Worm (Caenorhabditis elegans) whole organism, young adult: ENCODE results near the gene ttr-40.

ENCODE experiments used
- B0019.2 ChIP-seq: fragments of 200-800 bp; sonication (Bioruptor generic); conservative IDR thresholded peaks from 2 replicates; pipeline ENCODE4 v1.3.6; 2022; ENCODE audit warnings: missing genetic modification reagents, missing genetic modification characterization, missing compliant biosample characterization
- F49E8.2 ChIP-seq: sonication (generic microtip); optimal IDR thresholded peaks from 3 replicates; lab custom pipeline; 2017; ENCODE audit warnings: missing genetic modification characterization, mild to moderate bottlenecking, missing compliant biosample characterization, antibody characterized with exemption, moderate library complexity; ENCODE audit not compliant: insufficient read depth
- F52B5.7 ChIP-seq: sonication (generic microtip); optimal IDR thresholded peaks from 2 replicates; lab custom pipeline; 2016; ENCODE audit warnings: mild to moderate bottlenecking, missing genetic modification characterization, missing compliant biosample characterization
- F55B11.4 ChIP-seq: sonication (generic microtip); optimal IDR thresholded peaks from 2 replicates; lab custom pipeline; 2016; ENCODE audit warnings: missing compliant biosample characterization, missing genetic modification characterization, borderline replicate concordance; ENCODE audit not compliant: insufficient read depth
- Y53F4B.3 ChIP-seq: fragments of 200-800 bp; sonication (Bioruptor generic); IDR thresholded peaks from 2 replicates; pipeline ENCODE4 v1.3.6; 2022; ENCODE audit warnings: missing genetic modification reagents, missing genetic modification characterization, missing compliant biosample characterization
- Y95B8A.8 ChIP-seq: fragments of 200-800 bp; sonication (Bioruptor generic); IDR thresholded peaks from 2 replicates; pipeline ENCODE4 v1.3.6; 2022; ENCODE audit warnings: missing genetic modification reagents, missing genetic modification characterization, missing compliant biosample characterization
- attf-3 ChIP-seq: fragments of 200-800 bp; sonication (Bioruptor generic); conservative IDR thresholded peaks from 2 replicates; pipeline ENCODE4 v1.3.6; 2022; ENCODE audit warnings: missing genetic modification reagents, missing genetic modification characterization, missing compliant biosample characterization
- attf-5 ChIP-seq: fragments of 200-800 bp; sonication (Bioruptor generic); optimal IDR thresholded peaks from 2 replicates; lab custom pipeline; 2018; ENCODE audit warnings: mild to moderate bottlenecking, missing genetic modification characterization, missing compliant biosample characterization
- cebp-1 ChIP-seq, 2 experiments: fragments of 200-800 bp in 1 of 2; sonication (Bioruptor generic) in 1 of 2; sonication (generic microtip) in 1 of 2; IDR thresholded peaks in 1 of 2; optimal IDR thresholded peaks in 1 of 2; 2 replicates each; pipeline versions ENCODE4 v1.3.6 to Lab custom; 2017 to 2022; ENCODE audit warnings: missing compliant biosample characterization in 2 of 2, missing genetic modification characterization in 2 of 2, mild to moderate bottlenecking in 1 of 2, missing genetic modification reagents in 1 of 2, moderate library complexity in 1 of 2
- ceh-58 ChIP-seq: fragments of 200-800 bp; sonication (Bioruptor generic); IDR thresholded peaks from 2 replicates; pipeline ENCODE4 v1.3.6; 2022; ENCODE audit warnings: missing genetic modification characterization, missing compliant biosample characterization
- ceh-91 ChIP-seq: fragments of 200-800 bp; sonication (Bioruptor generic); IDR thresholded peaks from 2 replicates; pipeline ENCODE4 v1.3.6; 2022; ENCODE audit warnings: missing genetic modification reagents, missing genetic modification characterization, missing compliant biosample characterization
- dpl-1 ChIP-seq: fragments of 150-350 bp; optimal IDR thresholded peaks from 2 replicates; lab custom pipeline; 2014; ENCODE audit warnings: missing biosample characterization, missing genetic modification reagents, missing genetic modification characterization
- efl-1 ChIP-seq: fragments of 150-350 bp; optimal IDR thresholded peaks from 2 replicates; lab custom pipeline; 2014; ENCODE audit warnings: missing biosample characterization, missing genetic modification reagents, missing genetic modification characterization
- egl-44 ChIP-seq: fragments of 200-800 bp; sonication (Bioruptor generic); IDR thresholded peaks from 2 replicates; pipeline ENCODE4 v1.3.6; 2022; ENCODE audit warnings: missing genetic modification reagents, missing genetic modification characterization, missing compliant biosample characterization
- ekl-4 ChIP-seq: fragments of 200-800 bp; sonication (Bioruptor generic); IDR thresholded peaks from 2 replicates; pipeline ENCODE4 v1.3.6; 2022; ENCODE audit warnings: missing genetic modification reagents, missing genetic modification characterization, missing compliant biosample characterization
- fkh-3 ChIP-seq: sonication (generic microtip); optimal IDR thresholded peaks from 2 replicates; lab custom pipeline; 2016; ENCODE audit warnings: mild to moderate bottlenecking, missing genetic modification characterization, missing compliant biosample characterization
- him-1 ChIP-seq: sonication (generic microtip); optimal IDR thresholded peaks from 2 replicates; lab custom pipeline; 2016; ENCODE audit warnings: missing genotype, missing genetic modification reagents, missing genetic modification characterization, missing compliant biosample characterization
- hrde-1 ChIP-seq: sonication (generic microtip); optimal IDR thresholded peaks from 2 replicates; lab custom pipeline; 2016; ENCODE audit warnings: missing genetic modification characterization, mild to moderate bottlenecking, missing compliant biosample characterization, moderate library complexity, missing genotype, missing genetic modification reagents, borderline replicate concordance
- hsf-1 ChIP-seq: fragments of 200-800 bp; sonication (Bioruptor generic); IDR thresholded peaks from 2 replicates; pipeline ENCODE4 v1.3.6; 2022; ENCODE audit warnings: missing genetic modification reagents, missing genetic modification characterization, missing compliant biosample characterization
- lin-35 ChIP-seq, 3 experiments: fragments of 150-350 bp in 2 of 3; sonication (generic microtip) in 1 of 3; optimal IDR thresholded peaks; 2 replicates each; lab custom pipeline; 2014 to 2018; ENCODE audit warnings: missing biosample characterization in 3 of 3, missing genetic modification characterization in 3 of 3, missing genetic modification reagents in 3 of 3
- lin-54 ChIP-seq: fragments of 200-800 bp; sonication (Bioruptor generic); optimal IDR thresholded peaks from 2 replicates; lab custom pipeline; 2018; ENCODE audit warnings: mild to moderate bottlenecking, missing genetic modification characterization, missing compliant biosample characterization
- lsl-1 ChIP-seq: fragments of 200-800 bp; sonication (Bioruptor generic); optimal IDR thresholded peaks from 2 replicates; lab custom pipeline; 2018; ENCODE audit warnings: mild to moderate bottlenecking, missing genetic modification characterization, moderate library complexity, missing compliant biosample characterization
- mes-4 ChIP-seq: sonication (generic microtip); optimal IDR thresholded peaks from 2 replicates; lab custom pipeline; 2016; ENCODE audit warnings: missing genotype, missing genetic modification characterization, missing compliant biosample characterization
- nfya-1 ChIP-seq: sonication (generic microtip); optimal IDR thresholded peaks from 2 replicates; lab custom pipeline; 2017; ENCODE audit warnings: antibody characterized with exemption, missing compliant biosample characterization, missing genetic modification characterization, borderline replicate concordance; ENCODE audit not compliant: insufficient read depth
- nhr-179 ChIP-seq: sonication (generic microtip); optimal IDR thresholded peaks from 2 replicates; lab custom pipeline; 2016; ENCODE audit warnings: mild to moderate bottlenecking, missing genetic modification characterization, missing compliant biosample characterization
- nhr-80 ChIP-seq: sonication (generic microtip); optimal IDR thresholded peaks from 2 replicates; lab custom pipeline; 2016; ENCODE audit warnings: missing genetic modification characterization, missing compliant biosample characterization
- pbrm-1 ChIP-seq: fragments of 200-800 bp; sonication (Bioruptor generic); IDR thresholded peaks from 2 replicates; pipeline ENCODE4 v1.3.6; 2022; ENCODE audit warnings: missing genetic modification reagents, missing genetic modification characterization, missing compliant biosample characterization
- rcor-1 ChIP-seq: fragments of 200-800 bp; sonication (Bioruptor generic); IDR thresholded peaks from 2 replicates; pipeline ENCODE4 v1.3.6; 2022; ENCODE audit warnings: missing genetic modification reagents, missing genetic modification characterization, missing compliant biosample characterization
- rec-8 ChIP-seq, 2 experiments: sonication (generic microtip); optimal IDR thresholded peaks; 2 replicates each; lab custom pipeline; 2016; ENCODE audit warnings: mild to moderate bottlenecking in 2 of 2, missing genetic modification characterization in 2 of 2, missing genetic modification reagents in 2 of 2, missing genotype in 2 of 2, missing biosample characterization in 1 of 2, missing compliant biosample characterization in 1 of 2, moderate library complexity in 1 of 2
- rpc-1 ChIP-seq, 2 experiments: fragments of 150-350 bp in 1 of 2; sonication (generic microtip) in 1 of 2; optimal IDR thresholded peaks; 2 replicates each; lab custom pipeline; 2014 to 2018; ENCODE audit warnings: missing biosample characterization in 1 of 2, missing genetic modification characterization in 1 of 2, missing genetic modification reagents in 1 of 2, missing genotype in 1 of 2
- ztf-18 ChIP-seq: sonication (generic microtip); optimal IDR thresholded peaks from 2 replicates; lab custom pipeline; 2016; ENCODE audit warnings: missing genotype, mild to moderate bottlenecking, missing genetic modification characterization, missing compliant biosample characterization
- ztf-26 ChIP-seq: sonication (generic microtip); optimal IDR thresholded peaks from 2 replicates; lab custom pipeline; 2017; ENCODE audit warnings: missing genetic modification characterization, missing compliant biosample characterization

The ttr-40 gene

ce11 chrV:9359674-9360073 lies 4.4 kb upstream of the ttr-40 start, which contains the start of gene gpa-3:
Gene gpa-3 (minus strand): TSS chrV:9359774.
- TF ChIP-seq hrde-1 (tag; lab: Kevin White, UChicago) (no peak), mes-4 (tag; lab: Kevin White, UChicago) (no peak), ceh-91 (no peak), nhr-179 (no peak), pbrm-1 (GFP tag; lab: Robert Waterston, UW) (no peak), fkh-3 (tag; lab: Kevin White, UChicago) (no peak), Y53F4B.3 (GFP tag; lab: Robert Waterston, UW) (no peak), rec-8 (tag; optimal IDR thresholded peaks at IDR 0.05; lab: Kevin White, UChicago) (no peak), ceh-58 (GFP tag; lab: Robert Waterston, UW) (no peak)
- TF ChIP-seq, all 124 proteins: peak for 0

ce11 chrV:9356345-9356744 lies 1.1 kb upstream of the ttr-40 start, which contains the start of gene ttr-49:
Gene ttr-49 (minus strand): TSS chrV:9356515.
- TF ChIP-seq attf-5 (GFP tag; lab: Kevin White, UChicago) (no peak), nhr-80 (tag; lab: Kevin White, UChicago) (peak; percentile 51), F52B5.7 (tag; lab: Kevin White, UChicago) (no peak), cebp-1 (GFP tag; IDR thresholded peaks at IDR 0.05; lab: Robert Waterston, UW) (no peak), cebp-1 (tag; optimal IDR thresholded peaks at IDR 0.05; lab: Kevin White, UChicago) (no peak)

DNA sequence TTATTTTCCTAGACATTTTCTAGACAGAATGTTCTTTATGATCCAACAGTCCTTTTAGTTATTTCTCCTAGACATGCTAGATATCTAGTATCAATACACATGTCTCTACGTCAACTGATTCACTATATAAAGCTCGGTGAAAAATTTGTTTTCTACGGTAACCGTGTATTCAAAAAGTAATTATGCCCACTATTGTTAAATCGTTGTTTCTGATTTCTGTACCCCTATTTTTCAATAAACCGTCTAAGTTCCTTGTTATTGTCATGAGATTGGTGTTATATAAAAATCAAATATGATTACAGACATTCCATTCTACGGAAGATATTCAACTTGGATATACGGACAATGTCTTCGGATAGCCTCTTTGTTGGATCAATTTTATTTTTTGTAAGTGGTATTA lies 2.3 kb downstream of the ttr-40 start, which contains the start of gene srx-46:
srx-46 (plus strand) TSS at position 301 of the 400 bp plus-strand sequence.
- TF ChIP-seq ztf-18 (tag; lab: Kevin White, UChicago) = no peak
- no peak for TF ChIP-seq F49E8.2 (tag; lab: Kevin White, UChicago)
- no peak for TF ChIP-seq ztf-26
- TF ChIP-seq hsf-1 = no peak
- TF ChIP-seq lsl-1 = no peak
- TF ChIP-seq rpc-1 (optimal IDR thresholded peaks at IDR 0.05; lab: Kevin White, UChicago) = no peak
- no peak for TF ChIP-seq rpc-1 (tag; optimal IDR thresholded peaks at IDR 0.05; lab: Kevin White, UChicago)
- no peak for TF ChIP-seq Y95B8A.8 (GFP tag; lab: Robert Waterston, UW)
- no peak for TF ChIP-seq egl-44 (GFP tag; lab: Robert Waterston, UW)
- no peak for TF ChIP-seq dpl-1
- TF ChIP-seq cebp-1 (GFP tag; IDR thresholded peaks at IDR 0.05; lab: Robert Waterston, UW) = no peak
- TF ChIP-seq cebp-1 (tag; optimal IDR thresholded peaks at IDR 0.05; lab: Kevin White, UChicago) = no peak

DNA sequence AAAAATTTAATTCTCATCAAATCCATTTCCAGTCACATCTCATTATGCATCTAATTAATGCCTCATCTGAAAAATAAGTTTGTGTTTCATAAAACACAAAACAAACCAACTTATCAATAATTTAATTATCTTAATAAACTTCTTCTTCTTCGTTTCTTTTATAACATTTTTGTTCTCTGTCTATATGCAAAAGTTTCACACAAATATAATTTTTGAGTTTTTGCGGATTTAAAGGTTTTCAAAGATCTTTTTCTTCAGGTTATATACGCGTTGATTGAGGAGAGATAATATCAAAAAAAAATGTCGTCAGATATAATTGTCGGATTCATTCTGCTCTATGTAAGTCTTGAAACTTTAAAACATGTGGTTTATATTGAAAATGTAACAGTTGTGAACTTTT lies 5.6 kb downstream of the ttr-40 start, which contains the start of gene srx-47:
srx-47 (plus strand) TSS at position 301 of the 400 bp plus-strand sequence.
- TF ChIP-seq rcor-1 (GFP tag; lab: Robert Waterston, UW) = no peak

DNA sequence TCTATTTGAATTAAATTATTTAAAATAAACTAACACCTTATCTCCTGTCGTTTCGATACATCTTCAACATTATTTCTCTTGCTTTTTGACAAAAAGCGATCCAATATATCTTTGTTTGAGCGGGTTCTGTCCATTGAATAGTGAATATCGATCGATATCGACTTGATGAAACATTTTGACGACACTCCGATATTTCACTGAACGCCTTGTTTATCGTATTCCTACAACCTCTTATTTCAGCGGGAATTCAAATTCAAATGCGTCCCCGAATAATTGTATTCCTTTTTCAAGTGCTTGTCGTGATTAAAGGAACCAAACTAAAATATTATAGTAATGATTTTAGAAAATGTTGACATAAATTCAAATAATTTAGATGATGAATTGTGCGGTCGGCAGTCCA lies 8.5 kb downstream of the ttr-40 start, which contains the start of the genes K07B1.7 and try-5:
K07B1.7 (minus strand) TSS at position 159 of the 400 bp plus-strand sequence.
try-5 (plus strand) TSS at position 241 of the 400 bp plus-strand sequence.
- TF ChIP-seq F55B11.4 (tag; lab: Kevin White, UChicago) (no peak), him-1 (peak; percentile 36), dpl-1 (peak; percentile 26), attf-3 (GFP tag; lab: Robert Waterston, UW) (peak; percentile 93), ekl-4 (GFP tag; lab: Robert Waterston, UW) (no peak), efl-1 (GFP tag; lab: Kevin White, UChicago) (peak; percentile 68), lin-54 (peak; percentile 87), B0019.2 (no peak), lin-35 (GFP tag; optimal IDR thresholded peaks at IDR 0.05; lab: Kevin White, UChicago) (peak in 1 of 3 experiments; percentile 85), nfya-1 (tag; lab: Kevin White, UChicago) (no peak)
